Fruit fly (Drosophila melanogaster): ENCODE data around the gene ry.

The ry gene

dm6 chr3R:13051298-13051723 is 19.0 kb downstream of the ry start, which contains the start of gene CG7966:
Gene CG7966 (minus strand): TSS chr3R:13051453.
- TF ChIP-seq CG7101 (tag; optimal IDR thresholded peaks at IDR 0.05) (peak; percentile 29), ovo (GFP tag; optimal IDR thresholded peaks at IDR 0.05) (peak; percentile 37), CG1620 (GFP tag; optimal IDR thresholded peaks at IDR 0.05) (peak; percentile 16), cic (GFP tag; optimal IDR thresholded peaks at IDR 0.05) (peak; percentile 52), bab1 (GFP tag; optimal IDR thresholded peaks at IDR 0.05) (peak; percentile 93), toe (GFP tag; optimal IDR thresholded peaks at IDR 0.05) (no peak), Clk (GFP tag; optimal IDR thresholded peaks at IDR 0.05) (no peak), Mnt (GFP tag; optimal IDR thresholded peaks at IDR 0.05) (peak; percentile 80), CG14711 (tag; optimal IDR thresholded peaks at IDR 0.05) (peak; percentile 12), CG12768 (GFP tag; optimal IDR thresholded peaks at IDR 0.05) (peak; percentile 10), pad (GFP tag; optimal IDR thresholded peaks at IDR 0.05) (no peak), CG5204 (GFP tag; optimal IDR thresholded peaks at IDR 0.05) (no peak), kay (GFP tag; ENCODE audit: borderline replicate concordance) (no peak), Crg-1 (GFP tag; optimal IDR thresholded peaks at IDR 0.05) (no peak), CG33017 (tag; optimal IDR thresholded peaks at IDR 0.05) (peak; percentile 33), Hr96 (GFP tag; optimal IDR thresholded peaks at IDR 0.05) (no peak), tj (GFP tag; optimal IDR thresholded peaks at IDR 0.05) (no peak), CG7045 (GFP tag; optimal IDR thresholded peaks at IDR 0.05) (peak; percentile 3), cnc (optimal IDR thresholded peaks at IDR 0.05) (no peak), CG11617 (GFP tag; optimal IDR thresholded peaks at IDR 0.05) (no peak)

dm6 chr3R:13051942-13052693 is 19.8 kb downstream of the ry start, which contains the start of gene pic:
Gene pic (plus strand): TSS chr3R:13052245.
- TF ChIP-seq tj (GFP tag; optimal IDR thresholded peaks at IDR 0.05) (peak; percentile 1), CG14711 (tag; optimal IDR thresholded peaks at IDR 0.05) (peak; percentile 34), Crg-1 (GFP tag; optimal IDR thresholded peaks at IDR 0.05) (peak; percentile 28), CG7101 (tag; optimal IDR thresholded peaks at IDR 0.05) (no peak), pad (GFP tag; optimal IDR thresholded peaks at IDR 0.05) (peak; percentile 2), Mnt (GFP tag; optimal IDR thresholded peaks at IDR 0.05) (peak; percentile 11), CG12768 (GFP tag; optimal IDR thresholded peaks at IDR 0.05) (no peak), bab1 (GFP tag; optimal IDR thresholded peaks at IDR 0.05) (peak; percentile 78), CG5204 (GFP tag; optimal IDR thresholded peaks at IDR 0.05) (no peak), CG33017 (tag; optimal IDR thresholded peaks at IDR 0.05) (no peak), CG7045 (GFP tag; optimal IDR thresholded peaks at IDR 0.05) (no peak), toe (GFP tag; optimal IDR thresholded peaks at IDR 0.05) (no peak), kay (GFP tag; ENCODE audit: borderline replicate concordance) (no peak), cnc (optimal IDR thresholded peaks at IDR 0.05) (no peak)

DNA sequence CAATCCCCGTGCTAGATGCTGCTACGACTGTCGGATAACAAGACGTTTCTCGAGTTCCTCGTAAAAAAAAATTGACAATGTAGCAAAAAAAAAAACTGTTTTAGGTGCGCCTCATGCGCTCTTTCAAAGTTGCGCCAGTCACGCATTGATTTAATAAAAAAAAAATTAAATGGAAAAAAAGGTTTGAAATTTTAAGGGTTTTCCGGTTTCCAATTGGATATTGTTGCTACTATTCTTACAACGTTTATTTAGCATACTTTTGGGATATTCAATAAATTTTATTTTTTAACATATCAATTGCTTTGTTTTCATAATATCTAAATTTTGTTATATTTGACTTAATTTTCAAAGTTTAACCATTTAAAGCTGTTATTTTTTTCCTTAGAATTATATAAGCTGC is 24.2 kb downstream of the ry start:
- TF ChIP-seq kay (GFP tag; ENCODE audit: borderline replicate concordance) (no peak), bab1 (GFP tag; optimal IDR thresholded peaks at IDR 0.05) (no peak), pad (GFP tag; optimal IDR thresholded peaks at IDR 0.05) (no peak), cic (GFP tag; optimal IDR thresholded peaks at IDR 0.05) (no peak), Mnt (GFP tag; optimal IDR thresholded peaks at IDR 0.05) (no peak), Hr96 (GFP tag; optimal IDR thresholded peaks at IDR 0.05) (no peak), CG12768 (GFP tag; optimal IDR thresholded peaks at IDR 0.05) (no peak), CG33017 (tag; optimal IDR thresholded peaks at IDR 0.05) (no peak), cnc (optimal IDR thresholded peaks at IDR 0.05) (no peak), CG5204 (GFP tag; optimal IDR thresholded peaks at IDR 0.05) (no peak), Crg-1 (GFP tag; optimal IDR thresholded peaks at IDR 0.05) (no peak), tj (GFP tag; optimal IDR thresholded peaks at IDR 0.05) (no peak), CG11617 (GFP tag; optimal IDR thresholded peaks at IDR 0.05) (no peak), CG7045 (GFP tag; optimal IDR thresholded peaks at IDR 0.05) (no peak)

- TF ChIP-seq cnc (optimal IDR thresholded peaks at IDR 0.05) (no peak), tj (GFP tag; optimal IDR thresholded peaks at IDR 0.05) (no peak), Crg-1 (GFP tag; optimal IDR thresholded peaks at IDR 0.05) (no peak)
Observed at dm6 chr3R:13057121-13057805, 24.9 kb downstream of the ry start, which contains the start of gene sim. Gene sim (plus strand): TSS chr3R:13057755.

DNA sequence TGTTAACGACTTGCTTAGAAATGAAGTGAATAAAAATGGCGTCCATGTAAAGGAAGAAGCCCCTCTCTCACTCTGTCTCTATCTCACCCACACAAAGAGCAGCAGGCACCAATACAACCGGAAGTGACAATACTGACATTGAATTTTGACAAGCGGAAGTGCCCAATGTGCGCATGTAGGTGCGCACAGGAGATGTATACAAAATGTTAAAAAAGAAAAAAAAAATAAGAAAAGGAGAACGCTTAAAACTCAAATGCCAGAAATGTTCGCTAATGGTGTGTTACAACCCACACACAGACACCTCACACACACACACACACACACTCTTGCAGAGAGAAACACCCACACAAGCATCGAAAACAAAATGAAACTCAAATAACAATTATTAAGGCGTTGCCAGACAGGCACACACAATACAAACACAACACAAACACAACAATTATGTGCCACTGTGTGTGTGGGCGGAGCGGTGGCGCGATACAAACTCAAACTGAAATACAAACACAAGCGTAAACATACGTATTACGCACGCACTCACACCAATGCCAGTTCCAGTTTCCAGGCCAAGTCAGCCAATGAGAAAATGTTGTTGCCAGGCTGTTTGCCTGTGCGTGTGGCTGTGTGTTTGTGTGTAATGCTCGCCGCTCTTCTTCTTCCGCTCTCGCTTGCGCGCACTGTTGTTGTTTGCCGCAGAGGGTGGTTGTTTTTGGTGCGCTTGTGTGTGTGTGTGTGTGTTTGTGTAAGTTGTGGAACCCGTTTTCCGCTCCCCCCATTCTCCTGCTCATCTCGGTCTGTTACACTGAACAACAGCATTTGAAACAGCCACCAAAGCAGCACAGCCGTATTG is 31.6 kb downstream of the ry start:
- TF ChIP-seq cic (GFP tag; optimal IDR thresholded peaks at IDR 0.05): no peak
- no peak for TF ChIP-seq Hr96 (GFP tag; optimal IDR thresholded peaks at IDR 0.05)
- no peak for TF ChIP-seq ovo (GFP tag; optimal IDR thresholded peaks at IDR 0.05)
- TF ChIP-seq tj (GFP tag; optimal IDR thresholded peaks at IDR 0.05): no peak
- TF ChIP-seq CG12768 (GFP tag; optimal IDR thresholded peaks at IDR 0.05): no peak
- TF ChIP-seq toe (GFP tag; optimal IDR thresholded peaks at IDR 0.05): no peak
- no peak for TF ChIP-seq bab1 (GFP tag; optimal IDR thresholded peaks at IDR 0.05)
- no peak for TF ChIP-seq CG7045 (GFP tag; optimal IDR thresholded peaks at IDR 0.05)
- TF ChIP-seq CG5204 (GFP tag; optimal IDR thresholded peaks at IDR 0.05): no peak
- no peak for TF ChIP-seq Crg-1 (GFP tag; optimal IDR thresholded peaks at IDR 0.05)
- TF ChIP-seq pad (GFP tag; optimal IDR thresholded peaks at IDR 0.05): no peak
- TF ChIP-seq kay (GFP tag; ENCODE audit: borderline replicate concordance): no peak
- TF ChIP-seq cnc (optimal IDR thresholded peaks at IDR 0.05): no peak
- no peak for TF ChIP-seq Clk (GFP tag; optimal IDR thresholded peaks at IDR 0.05)
- TF ChIP-seq CG14711 (tag; optimal IDR thresholded peaks at IDR 0.05): no peak
- no peak for TF ChIP-seq Mnt (GFP tag; optimal IDR thresholded peaks at IDR 0.05)
- TF ChIP-seq CG1620 (GFP tag; optimal IDR thresholded peaks at IDR 0.05): no peak
- TF ChIP-seq CG7101 (tag; optimal IDR thresholded peaks at IDR 0.05): no peak

Measured in whole organism, adult.